Worm (Caenorhabditis elegans): Measurements from ENCODE around the gene C50E10.2.

DNA sequence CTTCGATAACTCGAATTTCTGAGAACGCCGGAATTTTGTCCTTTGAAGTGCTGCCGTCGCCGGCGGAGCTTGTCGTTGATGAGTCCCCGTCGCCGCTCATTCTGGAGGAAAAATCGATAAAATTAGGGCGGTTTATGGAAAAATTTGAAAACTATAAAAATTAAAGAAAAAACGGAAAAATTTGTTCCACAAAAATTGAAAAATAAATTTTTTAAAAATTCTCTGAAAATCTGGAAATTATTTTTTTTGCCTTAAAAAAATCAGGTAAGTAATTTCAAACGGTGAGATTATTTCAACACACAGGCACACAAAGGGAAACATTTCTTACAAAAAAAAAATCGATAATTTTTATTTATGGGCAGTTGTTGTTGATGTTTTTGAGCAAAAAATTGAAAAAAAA is 53.0 kb downstream of the C50E10.2 start, which contains the start of gene parn-2:
- TF ChIP-seq nhr-11 (tag; optimal IDR thresholded peaks at IDR 0.05) = no peak
- TF ChIP-seq snpc-4 (tag; optimal IDR thresholded peaks at IDR 0.05) = no peak
- TF ChIP-seq ama-1 (optimal IDR thresholded peaks at IDR 0.05) = no peak
- TF ChIP-seq nhr-12 (tag; optimal IDR thresholded peaks at IDR 0.05) = no peak
- TF ChIP-seq ztf-11 (tag; optimal IDR thresholded peaks at IDR 0.05) = no peak
- TF ChIP-seq nhr-21 (tag; optimal IDR thresholded peaks at IDR 0.05) = no peak
- no peak for TF ChIP-seq dmd-4 (tag; optimal IDR thresholded peaks at IDR 0.05)
- no peak for TF ChIP-seq skn-1 (tag; optimal IDR thresholded peaks at IDR 0.05)
- no peak for TF ChIP-seq ztf-4 (tag; optimal IDR thresholded peaks at IDR 0.05)
- no peak for TF ChIP-seq elt-3 (tag; optimal IDR thresholded peaks at IDR 0.05)
- no peak for TF ChIP-seq ceh-82 (tag; optimal IDR thresholded peaks at IDR 0.05)
- no peak for TF ChIP-seq sma-9 (GFP tag; optimal IDR thresholded peaks at IDR 0.05)
- no peak for TF ChIP-seq sma-9 (tag; optimal IDR thresholded peaks at IDR 0.05)
